Worm (Caenorhabditis elegans) whole organism, early embryonic: ENCODE measurements around the gene ZK899.3.
"Not testable (repeated sequence)": the region's sequence is repeated elsewhere in the genome, so short reads cannot be mapped to it uniquely, and the experiment has no call there.

Source experiments
- B0310.2 ChIP-seq: sonication (generic microtip); optimal IDR thresholded peaks from 2 replicates; lab custom pipeline; 2016; ENCODE audit warnings: mild to moderate bottlenecking, missing genetic modification characterization, missing compliant biosample characterization
- F13C5.2 ChIP-seq: sonication (generic microtip); optimal IDR thresholded peaks from 2 replicates; lab custom pipeline; 2017; ENCODE audit warnings: mild to moderate bottlenecking, missing genetic modification characterization, inconsistent platforms, missing compliant biosample characterization
- aly-1 ChIP-seq: sonication (generic microtip); optimal IDR thresholded peaks from 2 replicates; lab custom pipeline; 2016; ENCODE audit warnings: missing genetic modification characterization, missing compliant biosample characterization
- ama-1 ChIP-seq: fragments of 150-350 bp; optimal IDR thresholded peaks from 2 replicates; lab custom pipeline; 2014
- ceh-13 ChIP-seq: fragments of 200-800 bp; sonication (Bioruptor generic); optimal IDR thresholded peaks from 2 replicates; lab custom pipeline; 2018; ENCODE audit warnings: mild to moderate bottlenecking, missing genetic modification characterization, missing compliant biosample characterization
- flt-1 ChIP-seq: fragments of 200-800 bp; sonication (Bioruptor generic); IDR thresholded peaks from 2 replicates; pipeline ENCODE4 v1.3.6; 2022; ENCODE audit warnings: missing genetic modification characterization, missing compliant biosample characterization
- hmbx-1 ChIP-seq: sonication (generic microtip); optimal IDR thresholded peaks from 2 replicates; lab custom pipeline; 2016; ENCODE audit warnings: mild to moderate bottlenecking, missing genetic modification characterization, missing compliant biosample characterization
- hmg-4 ChIP-seq: fragments of 200-800 bp; sonication (Bioruptor generic); optimal IDR thresholded peaks from 2 replicates; lab custom pipeline; 2018; ENCODE audit warnings: mild to moderate bottlenecking, missing genetic modification characterization, missing compliant biosample characterization
- hnd-1 ChIP-seq: sonication (generic microtip); optimal IDR thresholded peaks from 2 replicates; lab custom pipeline; 2016; ENCODE audit warnings: missing genetic modification characterization, missing compliant biosample characterization
- pes-1 ChIP-seq: fragments of 200-800 bp; sonication (Bioruptor generic); IDR thresholded peaks from 2 replicates; pipeline ENCODE4 v1.3.6; 2022; ENCODE audit warnings: missing genetic modification reagents, missing genetic modification characterization, missing compliant biosample characterization
- scrt-1 ChIP-seq: fragments of 200-800 bp; sonication (Bioruptor generic); IDR thresholded peaks from 2 replicates; pipeline ENCODE4 v1.3.6; 2022; ENCODE audit warnings: missing genetic modification characterization, missing compliant biosample characterization
- tbx-11 ChIP-seq: fragments of 200-800 bp; sonication (Bioruptor generic); IDR thresholded peaks from 2 replicates; pipeline ENCODE4 v1.3.6; 2022; ENCODE audit warnings: missing genetic modification characterization, missing compliant biosample characterization
- tbx-37 ChIP-seq: fragments of 200-800 bp; sonication (Bioruptor generic); conservative IDR thresholded peaks from 2 replicates; pipeline ENCODE4 v1.3.6; 2022; ENCODE audit warnings: missing genetic modification reagents, missing genetic modification characterization, missing compliant biosample characterization

- not testable (repeated sequence) for TF ChIP-seq ama-1 (lab: Kevin White, UChicago); aly-1 (tag; lab: Kevin White, UChicago); ceh-13 (GFP tag; lab: Kevin White, UChicago); hmg-4 (GFP tag; lab: Kevin White, UChicago); hmbx-1; flt-1 (GFP tag; lab: Robert Waterston, UW); tbx-11 (GFP tag; lab: Robert Waterston, UW); pes-1 (GFP tag; lab: Robert Waterston, UW); scrt-1 (GFP tag; lab: Robert Waterston, UW); B0310.2 (tag; lab: Kevin White, UChicago); tbx-37 (GFP tag; lab: Robert Waterston, UW); F13C5.2 (tag; lab: Kevin White, UChicago); hnd-1
These were observed 10.1 kb downstream of the ZK899.3 start, which contains the start of gene ZK899.6 for ce11 chrX:9463045-9463444.
